Worm (Caenorhabditis elegans) whole organism, mixed stage, embryonic: Measurements from ENCODE around the gene sek-3.

Experiments
- blmp-1 ChIP-seq: fragments of 150-350 bp; optimal IDR thresholded peaks from 2 replicates; lab custom pipeline; 2014; ENCODE audit warnings: missing biosample characterization, missing genetic modification characterization
- ceh-39 ChIP-seq: fragments of 150-350 bp; optimal IDR thresholded peaks from 2 replicates; lab custom pipeline; 2014; ENCODE audit warnings: missing biosample characterization, missing genetic modification characterization
- cnd-1 ChIP-seq: fragments of 200-800 bp; sonication (Bioruptor generic); optimal IDR thresholded peaks from 2 replicates; lab custom pipeline; 2018; ENCODE audit warnings: mild to moderate bottlenecking, missing genetic modification characterization, missing compliant biosample characterization
- lin-13 ChIP-seq: fragments of 150-350 bp; optimal IDR thresholded peaks from 2 replicates; lab custom pipeline; 2014; ENCODE audit warnings: missing biosample characterization, missing genetic modification characterization
- mab-5 ChIP-seq: fragments of 150-350 bp; optimal IDR thresholded peaks from 2 replicates; lab custom pipeline; 2014; ENCODE audit warnings: missing biosample characterization, missing genetic modification characterization
- nhr-28 ChIP-seq: fragments of 150-350 bp; optimal IDR thresholded peaks from 2 replicates; lab custom pipeline; 2014; ENCODE audit warnings: missing biosample characterization, missing genetic modification characterization
- nhr-76 ChIP-seq: sonication (generic microtip); optimal IDR thresholded peaks from 2 replicates; lab custom pipeline; 2017; ENCODE audit warnings: missing biosample characterization, missing genetic modification characterization
- pha-4 ChIP-seq: fragments of 150-350 bp; optimal IDR thresholded peaks from 2 replicates; lab custom pipeline; 2018; ENCODE audit warnings: missing biosample characterization, missing genetic modification reagents, missing genetic modification characterization
- snpc-4 ChIP-seq: fragments of 150-350 bp; optimal IDR thresholded peaks from 2 replicates; lab custom pipeline; 2014; ENCODE audit warnings: missing biosample characterization, missing genetic modification characterization
- unc-39 ChIP-seq: fragments of 150-350 bp; optimal IDR thresholded peaks from 2 replicates; lab custom pipeline; 2014; ENCODE audit warnings: missing biosample characterization, missing genetic modification characterization
- unc-62 ChIP-seq: fragments of 150-350 bp; optimal IDR thresholded peaks from 2 replicates; lab custom pipeline; 2014; ENCODE audit warnings: missing biosample characterization, missing genetic modification reagents, missing genetic modification characterization
- ztf-11 ChIP-seq: fragments of 150-350 bp; optimal IDR thresholded peaks from 2 replicates; lab custom pipeline; 2014; ENCODE audit warnings: missing biosample characterization, missing genetic modification characterization

- TF ChIP-seq nhr-76 (tag; lab: Kevin White, UChicago) (no peak), ceh-39 (tag; lab: Kevin White, UChicago) (no peak), unc-62 (GFP tag; lab: Kevin White, UChicago) (no peak), unc-39 (tag; lab: Kevin White, UChicago) (no peak), snpc-4 (tag; lab: Kevin White, UChicago) (no peak), cnd-1 (tag; lab: Kevin White, UChicago) (no peak), pha-4 (tag; lab: Kevin White, UChicago) (no peak), lin-13 (tag; lab: Kevin White, UChicago) (no peak), blmp-1 (tag; lab: Kevin White, UChicago) (no peak), mab-5 (tag; lab: Kevin White, UChicago) (no peak), nhr-28 (tag; lab: Kevin White, UChicago) (no peak), ztf-11 (tag; lab: Kevin White, UChicago) (no peak)
Observed at ce11 chrX:4992523-4992922, 25.2 kb upstream of the sek-3 start.
